Worm (Caenorhabditis elegans) whole organism, L4/young adult: ENCODE measurements around the gene fbxa-50.
"Not testable (repeated sequence)": the region's sequence is repeated elsewhere in the genome, so short reads cannot be mapped to it uniquely, and the experiment has no call there.

Experiments
- W03F9.2 ChIP-seq: fragments of 150-350 bp; optimal IDR thresholded peaks from 2 replicates; lab custom pipeline; 2014; ENCODE audit warnings: missing biosample characterization, missing genetic modification characterization
- dao-5 ChIP-seq: sonication (generic microtip); optimal IDR thresholded peaks from 2 replicates; lab custom pipeline; 2016; ENCODE audit warnings: missing genotype, missing genetic modification characterization, moderate library complexity, missing compliant biosample characterization
- him-1 ChIP-seq: sonication (generic microtip); optimal IDR thresholded peaks from 2 replicates; lab custom pipeline; 2016; ENCODE audit warnings: missing genotype, missing genetic modification reagents, missing genetic modification characterization, missing compliant biosample characterization

Gene fbxa-50

DNA sequence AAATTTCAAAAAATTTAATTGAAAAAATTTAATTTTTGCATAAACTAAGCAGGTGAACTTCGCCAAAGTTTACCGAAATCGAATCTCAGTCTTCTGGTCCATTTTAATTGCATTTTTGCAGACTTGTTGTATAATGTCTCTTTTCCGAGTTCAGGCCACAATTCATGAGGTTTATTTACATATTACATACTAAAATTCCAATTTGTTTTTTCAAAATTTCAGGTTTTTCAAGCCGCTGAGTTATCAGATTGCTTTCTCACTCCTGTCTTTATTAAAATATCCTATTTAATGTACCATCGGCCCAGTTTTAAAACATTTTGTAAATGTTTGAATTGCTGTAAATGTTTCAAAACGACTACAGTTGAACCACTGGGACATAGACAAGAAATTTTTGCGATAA lies 31.8 kb downstream of the fbxa-50 start, which contains the start of gene fbxa-208:
TSS of gene fbxa-208 (plus strand) at position 301 of the 400 bp plus-strand sequence.
- not testable (repeated sequence) for TF ChIP-seq him-1 (tag; lab: Kevin White, UChicago); dao-5; W03F9.2 (tag; lab: Kevin White, UChicago)

DNA sequence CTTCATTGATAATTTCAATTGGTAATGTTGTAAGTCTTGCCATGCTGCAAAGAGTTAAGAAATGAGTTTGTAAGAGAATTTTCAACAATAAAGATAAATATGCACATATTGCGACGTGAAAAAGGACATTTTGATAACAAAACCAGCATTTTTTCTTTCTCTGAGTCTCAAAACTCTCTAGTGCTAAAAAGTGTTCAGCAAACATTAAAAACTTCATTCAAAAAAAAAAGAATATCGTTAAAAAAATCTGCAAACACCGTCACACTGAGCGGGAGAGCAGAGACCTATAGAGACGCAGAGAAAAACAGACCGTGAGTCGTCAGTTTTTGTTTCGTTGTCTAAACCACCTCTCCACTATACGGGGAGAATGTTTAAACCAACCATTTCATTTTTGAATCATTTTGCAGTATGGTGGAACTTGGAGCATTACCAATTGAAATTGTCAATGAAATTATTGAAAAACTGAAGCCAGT lies 39.2 kb downstream of the fbxa-50 start, which contains the start of the genes fbxa-76 and fbxa-77:
TSS of gene fbxa-76 (minus strand) at position 51 of the 473 bp plus-strand sequence.
TSS of gene fbxa-77 (plus strand) at position 365 of the 473 bp plus-strand sequence.
- TF ChIP-seq W03F9.2 (tag; lab: Kevin White, UChicago), result no peak

DNA sequence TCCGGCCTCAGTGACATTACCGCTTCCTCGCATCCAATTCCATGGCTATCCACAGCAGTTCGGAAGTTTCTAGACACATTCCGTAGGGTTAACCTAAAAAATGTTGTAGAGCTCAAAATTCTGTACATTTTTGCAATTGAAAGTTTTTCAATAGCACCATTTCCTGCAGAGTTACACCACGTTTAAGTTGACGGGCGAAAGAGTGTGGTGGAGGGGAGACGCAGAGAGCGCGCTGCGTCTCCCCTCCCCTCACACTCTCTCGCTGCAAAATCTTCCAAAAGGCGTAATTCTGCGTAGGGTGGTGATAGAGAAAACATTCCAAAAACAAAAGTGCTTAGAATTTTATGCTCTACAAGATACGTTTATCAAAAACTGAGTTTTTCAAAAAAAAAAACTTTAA lies 40.0 kb downstream of the fbxa-50 start:
- TF ChIP-seq W03F9.2 (tag; lab: Kevin White, UChicago) (no peak), him-1 (tag; lab: Kevin White, UChicago) (no peak), dao-5 (no peak)

DNA sequence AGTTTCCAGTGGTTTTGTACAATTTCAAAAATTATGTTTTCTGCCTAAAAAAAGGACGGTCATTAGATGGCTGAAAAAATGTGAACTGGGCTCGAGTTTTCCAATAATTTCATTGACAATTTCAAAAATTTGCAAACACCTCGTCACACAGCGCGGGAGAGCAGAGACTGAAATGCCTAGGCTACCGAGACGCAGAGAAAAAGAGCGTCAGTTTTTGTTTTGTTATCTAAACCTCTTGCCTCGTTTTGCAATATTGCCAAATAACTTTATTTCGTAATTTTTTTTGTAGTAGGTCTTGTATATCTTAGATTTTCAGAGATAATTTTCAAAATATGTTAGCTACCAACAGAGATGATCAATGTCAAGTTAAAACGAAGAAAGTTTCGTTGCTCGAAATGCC lies 45.1 kb downstream of the fbxa-50 start, which contains the start of gene fbxa-63:
TSS of gene fbxa-63 (plus strand) at position 310 of the 400 bp plus-strand sequence.
- TF ChIP-seq W03F9.2 (tag; lab: Kevin White, UChicago) (no peak), him-1 (tag; lab: Kevin White, UChicago) (no peak), dao-5 (no peak)

ce11 chrIII:1238704-1239103 lies 49.6 kb downstream of the fbxa-50 start, which contains the start of gene fbxa-61:
fbxa-61 (plus strand) TSS chrIII:1239048.
- no peak for TF ChIP-seq W03F9.2 (tag; lab: Kevin White, UChicago)
- TF ChIP-seq him-1 (tag; lab: Kevin White, UChicago), result no peak
- TF ChIP-seq dao-5, result no peak
